Worm (Caenorhabditis elegans) whole organism, L1 larva: ENCODE results near the gene mac-1.

Source experiments
- C16A3.4 ChIP-seq: fragments of 150-350 bp; optimal IDR thresholded peaks from 2 replicates; lab custom pipeline; 2014; ENCODE audit warnings: missing biosample characterization, missing genetic modification characterization
- grh-1 ChIP-seq: fragments of 200-800 bp; sonication (Bioruptor generic); IDR thresholded peaks from 2 replicates; pipeline ENCODE4 v1.3.6; 2022; ENCODE audit warnings: missing genetic modification reagents, missing genetic modification characterization, missing compliant biosample characterization
- lin-15B ChIP-seq: fragments of 150-350 bp; sonication (generic microtip); optimal IDR thresholded peaks from 3 replicates; lab custom pipeline; 2014; ENCODE audit warnings: missing biosample characterization, missing genetic modification characterization
- mdl-1 ChIP-seq, 2 experiments: fragments of 150-350 bp; optimal IDR thresholded peaks; 2 replicates each; lab custom pipeline; 2014 to 2017; ENCODE audit warnings: missing biosample characterization in 2 of 2, missing genetic modification characterization in 2 of 2, inconsistent platforms in 1 of 2
- nhr-12 ChIP-seq: sonication (generic microtip); optimal IDR thresholded peaks from 2 replicates; lab custom pipeline; 2017; ENCODE audit warnings: missing biosample characterization, missing genetic modification characterization
- nhr-28 ChIP-seq: fragments of 150-350 bp; optimal IDR thresholded peaks from 2 replicates; lab custom pipeline; 2014; ENCODE audit warnings: missing biosample characterization, missing genetic modification characterization
- nhr-84 ChIP-seq: sonication (generic microtip); optimal IDR thresholded peaks from 2 replicates; lab custom pipeline; 2017; ENCODE audit warnings: missing biosample characterization, missing genetic modification characterization
- snu-23 ChIP-seq: sonication (generic microtip); optimal IDR thresholded peaks from 2 replicates; lab custom pipeline; 2016; ENCODE audit warnings: missing genetic modification characterization, missing compliant biosample characterization
- sox-4 ChIP-seq: sonication (generic microtip); optimal IDR thresholded peaks from 2 replicates; lab custom pipeline; 2016; ENCODE audit warnings: missing genetic modification characterization, missing compliant biosample characterization
- zag-1 ChIP-seq: fragments of 150-350 bp; optimal IDR thresholded peaks from 2 replicates; lab custom pipeline; 2014; ENCODE audit warnings: missing biosample characterization, missing genetic modification characterization
- ztf-4 ChIP-seq: fragments of 150-350 bp; optimal IDR thresholded peaks from 2 replicates; lab custom pipeline; 2014; ENCODE audit warnings: missing biosample characterization, missing genetic modification characterization

- TF ChIP-seq lin-15B (no peak), nhr-28 (tag; lab: Kevin White, UChicago) (no peak), nhr-12 (no peak), grh-1 (GFP tag; lab: Robert Waterston, UW) (no peak), ztf-4 (no peak), sox-4 (tag; lab: Kevin White, UChicago) (no peak), zag-1 (tag; lab: Kevin White, UChicago) (no peak), nhr-84 (tag; lab: Kevin White, UChicago) (no peak), mdl-1 (tag; optimal IDR thresholded peaks at IDR 0.05; lab: Kevin White, UChicago) (no peak), C16A3.4 (tag; lab: Kevin White, UChicago) (no peak), snu-23 (GFP tag; lab: Kevin White, UChicago) (no peak)
Observed at ce11 chrII:13278214-13278613, 42.5 kb downstream of the mac-1 start.
